Fruit fly (Drosophila melanogaster) whole organism, embryonic: ENCODE results near the gene CG12522.

Experiments
- Abd-B ChIP-seq: fragments of 200-800 bp; sonication (Bioruptor generic); optimal IDR thresholded peaks from 2 replicates; lab custom pipeline; 2018; ENCODE audit warnings: missing biosample characterization, mild to moderate bottlenecking, missing genetic modification characterization, moderate library complexity
- Adf1 ChIP-seq: fragments of 200-800 bp; sonication (Bioruptor generic); IDR thresholded peaks from 2 replicates; pipeline ENCODE4 v1.3.6; 2022; ENCODE audit warnings: missing biosample characterization, missing genetic modification characterization
- Asciz ChIP-seq: fragments of 200-800 bp; sonication (Bioruptor generic); optimal IDR thresholded peaks from 2 replicates; lab custom pipeline; 2017; ENCODE audit warnings: missing biosample characterization, mild to moderate bottlenecking, missing genetic modification characterization, missing genetic modification reagents
- Atf3 ChIP-seq: fragments of 200-800 bp; sonication (Bioruptor generic); optimal IDR thresholded peaks from 3 replicates; lab custom pipeline; 2016; ENCODE audit warnings: missing biosample characterization, missing genetic modification characterization
- BtbVII ChIP-seq: fragments of 200-800 bp; sonication (Bioruptor generic); optimal IDR thresholded peaks from 3 replicates; lab custom pipeline; 2017; ENCODE audit warnings: missing biosample characterization, mild to moderate bottlenecking, missing genetic modification characterization
- CG1024 ChIP-seq: fragments of 200-800 bp; sonication (Bioruptor generic); IDR thresholded peaks from 2 replicates; pipeline ENCODE4 v1.3.6; 2022; ENCODE audit warnings: missing biosample characterization, missing genetic modification characterization
- CG11093 ChIP-seq: fragments of 200-800 bp; sonication (Bioruptor generic); IDR thresholded peaks from 3 replicates; pipeline ENCODE4 v1.3.6; 2022; ENCODE audit warnings: missing biosample characterization, missing genetic modification characterization
- CG11398 ChIP-seq: fragments of 200-800 bp; sonication (Bioruptor generic); optimal IDR thresholded peaks from 2 replicates; lab custom pipeline; 2016; ENCODE audit warnings: missing biosample characterization, missing genetic modification characterization
- CG11695 ChIP-seq: fragments of 200-800 bp; sonication (Bioruptor generic); IDR thresholded peaks from 3 replicates; pipeline ENCODE4 v1.3.6; 2022; ENCODE audit warnings: missing biosample characterization, missing genetic modification characterization
- CG12071 ChIP-seq: fragments of 200-800 bp; sonication (Bioruptor generic); optimal IDR thresholded peaks from 3 replicates; lab custom pipeline; 2018; ENCODE audit warnings: missing biosample characterization, mild to moderate bottlenecking, missing genetic modification characterization
- CG12942 ChIP-seq: fragments of 200-800 bp; sonication (Bioruptor generic); optimal IDR thresholded peaks from 3 replicates; lab custom pipeline; 2016; ENCODE audit warnings: missing biosample characterization, missing genetic modification characterization
- CG13624 ChIP-seq: fragments of 200-800 bp; sonication (Bioruptor generic); optimal IDR thresholded peaks from 2 replicates; lab custom pipeline; 2016; ENCODE audit warnings: missing biosample characterization, missing genetic modification characterization
- CG17328 ChIP-seq: fragments of 200-800 bp; sonication (Bioruptor generic); IDR thresholded peaks from 2 replicates; pipeline ENCODE4 v1.3.6; 2022; ENCODE audit warnings: missing biosample characterization, missing genetic modification characterization
- CG17912 ChIP-seq: fragments of 200-800 bp; sonication (Bioruptor generic); optimal IDR thresholded peaks from 2 replicates; lab custom pipeline; 2018; ENCODE audit warnings: missing biosample characterization, mild to moderate bottlenecking, missing genetic modification characterization
- CG2129 ChIP-seq: fragments of 200-800 bp; sonication (Bioruptor generic); IDR thresholded peaks from 2 replicates; pipeline ENCODE4 v1.3.6; 2022; ENCODE audit warnings: missing biosample characterization, missing genetic modification characterization; ENCODE audit not compliant: partially characterized antibody
- CG32772 ChIP-seq: fragments of 200-800 bp; sonication (Bioruptor generic); IDR thresholded peaks from 2 replicates; pipeline ENCODE4 v1.3.6; 2022; ENCODE audit warnings: missing biosample characterization, missing genetic modification characterization
- CG6254 ChIP-seq: fragments of 200-800 bp; sonication (Bioruptor generic); optimal IDR thresholded peaks from 3 replicates; lab custom pipeline; 2017; ENCODE audit warnings: mild to moderate bottlenecking, missing biosample characterization, missing genetic modification reagents, missing genetic modification characterization
- CG6272 ChIP-seq: fragments of 200-800 bp; sonication (Bioruptor generic); IDR thresholded peaks from 2 replicates; pipeline ENCODE4 v1.3.6; 2022; ENCODE audit warnings: missing biosample characterization, missing genetic modification characterization
- CG6654 ChIP-seq: fragments of 200-800 bp; sonication (Bioruptor generic); optimal IDR thresholded peaks from 2 replicates; lab custom pipeline; 2017; ENCODE audit warnings: missing biosample characterization, mild to moderate bottlenecking, missing genetic modification characterization
- CG9215 ChIP-seq: fragments of 200-800 bp; sonication (Bioruptor generic); IDR thresholded peaks from 2 replicates; pipeline ENCODE4 v1.3.6; 2022; ENCODE audit warnings: missing biosample characterization, missing genetic modification characterization
- CG9609 ChIP-seq: fragments of 200-800 bp; sonication (Bioruptor generic); optimal IDR thresholded peaks from 3 replicates; lab custom pipeline; 2016; ENCODE audit warnings: missing biosample characterization, missing genetic modification characterization
- CG9727 ChIP-seq: fragments of 200-800 bp; sonication (Bioruptor generic); optimal IDR thresholded peaks from 3 replicates; lab custom pipeline; 2017; ENCODE audit warnings: missing biosample characterization, mild to moderate bottlenecking, missing genetic modification characterization
- Dbx ChIP-seq: fragments of 200-800 bp; sonication (Bioruptor generic); IDR thresholded peaks from 3 replicates; pipeline ENCODE4 v1.3.6; 2022; ENCODE audit warnings: missing biosample characterization, missing genetic modification characterization
- Drgx ChIP-seq: fragments of 200-800 bp; sonication (Bioruptor generic); IDR thresholded peaks from 2 replicates; pipeline ENCODE4 v1.3.6; 2022; ENCODE audit warnings: missing biosample characterization, missing genetic modification characterization
- Fer2 ChIP-seq: fragments of 200-800 bp; sonication (Bioruptor generic); optimal IDR thresholded peaks from 2 replicates; lab custom pipeline; 2018; ENCODE audit warnings: missing biosample characterization, mild to moderate bottlenecking, missing genetic modification characterization, moderate library complexity
- Nf-YC ChIP-seq: fragments of 200-800 bp; optimal IDR thresholded peaks from 3 replicates; lab custom pipeline; 2019; ENCODE audit warnings: missing biosample characterization, mild to moderate bottlenecking, missing genetic modification characterization, moderate library complexity
- Optix ChIP-seq: fragments of 200-800 bp; sonication (Bioruptor generic); IDR thresholded peaks from 3 replicates; pipeline ENCODE4 v1.3.6; 2022; ENCODE audit warnings: missing biosample characterization, missing genetic modification characterization
- Rx ChIP-seq: fragments of 200-800 bp; sonication (Bioruptor generic); IDR thresholded peaks from 2 replicates; pipeline ENCODE4 v1.3.6; 2022; ENCODE audit warnings: missing biosample characterization, missing genetic modification characterization
- Stat92E ChIP-seq, 3 experiments: fragments of >200 bp in 2 of 3; fragments of 200-800 bp in 1 of 3; sonication (Bioruptor generic) in 1 of 3; optimal IDR thresholded peaks; 2 replicates each; lab custom pipeline; 2017 to 2019; ENCODE audit warnings: missing biosample characterization in 3 of 3, missing genetic modification characterization in 3 of 3, mild to moderate bottlenecking in 1 of 3, moderate library complexity in 1 of 3
- ap ChIP-seq: fragments of 200-800 bp; sonication (Bioruptor generic); IDR thresholded peaks from 2 replicates; pipeline ENCODE4 v1.3.6; 2022; ENCODE audit warnings: missing biosample characterization, missing genetic modification characterization
- az2 ChIP-seq: fragments of 200-800 bp; sonication (Bioruptor generic); optimal IDR thresholded peaks from 3 replicates; lab custom pipeline; 2016; ENCODE audit warnings: missing biosample characterization, missing genetic modification characterization
- btn ChIP-seq: fragments of 200-800 bp; sonication (Bioruptor generic); optimal IDR thresholded peaks from 2 replicates; lab custom pipeline; 2016; ENCODE audit warnings: missing biosample characterization, missing genetic modification characterization
- cg ChIP-seq: fragments of 200-800 bp; sonication (Bioruptor generic); optimal IDR thresholded peaks from 3 replicates; lab custom pipeline; 2019; ENCODE audit warnings: missing biosample characterization, mild to moderate bottlenecking, missing genetic modification characterization, moderate library complexity
- dimm ChIP-seq: fragments of 200-800 bp; sonication (Bioruptor generic); IDR thresholded peaks from 2 replicates; pipeline ENCODE4 v1.3.6; 2022; ENCODE audit warnings: missing biosample characterization, missing genetic modification characterization
- disco-r ChIP-seq: fragments of 200-800 bp; sonication (Bioruptor generic); optimal IDR thresholded peaks from 2 replicates; lab custom pipeline; 2016; ENCODE audit warnings: missing biosample characterization, missing genetic modification characterization
- en ChIP-seq: fragments of 200-800 bp; sonication (Bioruptor generic); optimal IDR thresholded peaks from 2 replicates; lab custom pipeline; 2016; ENCODE audit warnings: missing biosample characterization, missing genetic modification characterization
- fd102C ChIP-seq: fragments of 200-800 bp; sonication (Bioruptor generic); optimal IDR thresholded peaks from 2 replicates; lab custom pipeline; 2018; ENCODE audit warnings: missing biosample characterization, mild to moderate bottlenecking, missing genetic modification characterization, moderate library complexity
- fru ChIP-seq: fragments of >200 bp; optimal IDR thresholded peaks from 2 replicates; lab custom pipeline; 2017
- gce ChIP-seq: fragments of 200-800 bp; sonication (Bioruptor generic); IDR thresholded peaks from 3 replicates; pipeline ENCODE4 v1.3.6; 2022; ENCODE audit warnings: missing biosample characterization, missing genetic modification characterization
- gem ChIP-seq: fragments of 200-800 bp; sonication (Bioruptor generic); optimal IDR thresholded peaks from 2 replicates; lab custom pipeline; 2019; ENCODE audit warnings: missing biosample characterization, mild to moderate bottlenecking, missing genetic modification characterization, moderate library complexity
- gsb ChIP-seq: fragments of 200-800 bp; sonication (Bioruptor generic); IDR thresholded peaks from 2 replicates; pipeline ENCODE4 v1.3.6; 2022; ENCODE audit warnings: missing biosample characterization, missing genetic modification characterization
- klu ChIP-seq: fragments of 200-800 bp; sonication (Bioruptor generic); IDR thresholded peaks from 2 replicates; pipeline ENCODE4 v1.3.6; 2022; ENCODE audit warnings: missing biosample characterization, missing genetic modification characterization
- pfk ChIP-seq: fragments of 200-800 bp; sonication (Bioruptor generic); optimal IDR thresholded peaks from 2 replicates; lab custom pipeline; 2018; ENCODE audit warnings: missing biosample characterization, mild to moderate bottlenecking, missing genetic modification characterization, moderate library complexity
- ro ChIP-seq: fragments of 200-800 bp; sonication (Bioruptor generic); IDR thresholded peaks from 2 replicates; pipeline ENCODE4 v1.3.6; 2022; ENCODE audit warnings: missing biosample characterization, missing genetic modification characterization
- row ChIP-seq: fragments of 200-800 bp; sonication (Bioruptor generic); IDR thresholded peaks from 3 replicates; pipeline ENCODE4 v1.3.6; 2022; ENCODE audit warnings: missing biosample characterization, missing genetic modification characterization
- sob ChIP-seq: fragments of 200-800 bp; sonication (Bioruptor generic); IDR thresholded peaks from 2 replicates; pipeline ENCODE4 v1.3.6; 2022; ENCODE audit warnings: missing biosample characterization, missing genetic modification characterization
- sug ChIP-seq: fragments of 200-800 bp; optimal IDR thresholded peaks from 2 replicates; lab custom pipeline; 2019; ENCODE audit warnings: missing biosample characterization, mild to moderate bottlenecking, missing genetic modification characterization, moderate library complexity
- twi ChIP-seq: fragments of 200-800 bp; optimal IDR thresholded peaks from 2 replicates; lab custom pipeline; 2019; ENCODE audit warnings: missing biosample characterization, mild to moderate bottlenecking, missing genetic modification characterization, moderate library complexity
- tx ChIP-seq: fragments of 200-800 bp; sonication (Bioruptor generic); optimal IDR thresholded peaks from 2 replicates; lab custom pipeline; 2016; ENCODE audit warnings: missing biosample characterization, missing genetic modification characterization
- vnd ChIP-seq: fragments of 200-800 bp; sonication (Bioruptor generic); IDR thresholded peaks from 3 replicates; pipeline ENCODE4 v1.3.6; 2022; ENCODE audit warnings: missing biosample characterization, missing genetic modification characterization; ENCODE audit not compliant: partially characterized antibody

The CG12522 gene

dm6 chr3L:11089805-11090440 lies 18.1 kb upstream of the CG12522 start (continued):
- TF ChIP-seq Adf1 (GFP tag; lab: Robert Waterston, UW) (peak; percentile 51), gem (tag; lab: Kevin White, UChicago) (peak; percentile 96), tx (GFP tag; lab: Kevin White, UChicago) (peak; percentile 80), fd102C (GFP tag; lab: Kevin White, UChicago) (peak; percentile 93), CG11398 (peak; percentile 83), CG32772 (GFP tag; lab: Robert Waterston, UW) (peak; percentile 59), disco-r (peak; percentile 73), CG12942 (GFP tag; lab: Kevin White, UChicago) (peak; percentile 47), Rx (GFP tag; lab: Robert Waterston, UW) (peak; percentile 32), CG11695 (GFP tag; lab: Robert Waterston, UW) (peak; percentile 86), gsb (GFP tag; lab: Robert Waterston, UW) (peak; percentile 62), Abd-B (GFP tag; lab: Kevin White, UChicago) (peak; percentile 79), btn (GFP tag; lab: Kevin White, UChicago) (peak; percentile 70), Nf-YC (tag; lab: Kevin White, UChicago) (peak; percentile 84), fru (lab: Kevin White, UChicago) (no peak), cg (GFP tag; lab: Kevin White, UChicago) (peak; percentile 54), CG11093 (GFP tag; lab: Robert Waterston, UW) (peak; percentile 72), CG1024 (peak; percentile 84), gce (GFP tag; lab: Robert Waterston, UW) (peak; percentile 59), CG6254 (GFP tag; lab: Kevin White, UChicago) (peak; percentile 85), dimm (GFP tag; lab: Robert Waterston, UW) (peak; percentile 4; the same call in 1 of the 2 replicates), twi (tag; lab: Kevin White, UChicago) (peak; percentile 81), CG6654 (peak; percentile 67), klu (GFP tag; lab: Robert Waterston, UW) (peak; percentile 73; the same call in 1 of the 2 replicates), az2 (GFP tag; lab: Kevin White, UChicago) (peak; percentile 95), CG2129 (GFP tag; lab: Robert Waterston, UW) (no peak), Asciz (GFP tag; lab: Kevin White, UChicago) (peak; percentile 91), CG9727 (GFP tag; lab: Kevin White, UChicago) (peak; percentile 97), ro (peak; percentile 71; the same call in 1 of the 2 replicates), sob (GFP tag; lab: Robert Waterston, UW) (peak; percentile 69; the same call in 1 of the 2 replicates), vnd (GFP tag; lab: Robert Waterston, UW) (peak; percentile 50; the same call in 1 of the 3 replicates), Fer2 (no peak), CG17912 (no peak), CG13624 (GFP tag; lab: Kevin White, UChicago) (peak; percentile 26), Stat92E (GFP tag; optimal IDR thresholded peaks at IDR 0.05; lab: Kevin White, UChicago) (peak in 1 of 3 experiments; percentile 87), en (GFP tag; lab: Kevin White, UChicago) (peak; percentile 34), Atf3 (GFP tag; lab: Kevin White, UChicago) (peak; percentile 73), pfk (peak; percentile 30), row (GFP tag; lab: Robert Waterston, UW) (peak; percentile 90), CG17328 (GFP tag; lab: Robert Waterston, UW) (peak; percentile 70), Dbx (peak; percentile 53; the same call in 1 of the 3 replicates), Optix (GFP tag; lab: Robert Waterston, UW) (peak; percentile 75), sug (peak; percentile 78), ap (GFP tag; lab: Robert Waterston, UW) (peak; percentile 36), BtbVII (GFP tag; lab: Kevin White, UChicago) (peak; percentile 78), Drgx (GFP tag; lab: Robert Waterston, UW) (peak; percentile 79), CG6272 (GFP tag; lab: Robert Waterston, UW) (peak; percentile 51), CG9609 (GFP tag; lab: Kevin White, UChicago) (peak; percentile 54), CG12071 (GFP tag; lab: Kevin White, UChicago) (peak; percentile 74), CG9215 (GFP tag; lab: Robert Waterston, UW) (0 out of 2 replicates have a peak, but pooled peaks have one; percentile 32)
